Worm (Caenorhabditis elegans) whole organism, early embryonic: Measurements from ENCODE around the gene cut-2.

Experiments used
- B0310.2 ChIP-seq: sonication (generic microtip); optimal IDR thresholded peaks from 2 replicates; lab custom pipeline; 2016; ENCODE audit warnings: mild to moderate bottlenecking, missing genetic modification characterization, missing compliant biosample characterization
- F13C5.2 ChIP-seq: sonication (generic microtip); optimal IDR thresholded peaks from 2 replicates; lab custom pipeline; 2017; ENCODE audit warnings: mild to moderate bottlenecking, missing genetic modification characterization, inconsistent platforms, missing compliant biosample characterization
- aly-1 ChIP-seq: sonication (generic microtip); optimal IDR thresholded peaks from 2 replicates; lab custom pipeline; 2016; ENCODE audit warnings: missing genetic modification characterization, missing compliant biosample characterization
- ama-1 ChIP-seq: fragments of 150-350 bp; optimal IDR thresholded peaks from 2 replicates; lab custom pipeline; 2014
- ceh-13 ChIP-seq: fragments of 200-800 bp; sonication (Bioruptor generic); optimal IDR thresholded peaks from 2 replicates; lab custom pipeline; 2018; ENCODE audit warnings: mild to moderate bottlenecking, missing genetic modification characterization, missing compliant biosample characterization
- ceh-36 ChIP-seq: sonication (generic microtip); optimal IDR thresholded peaks from 2 replicates; lab custom pipeline; 2016; ENCODE audit warnings: missing genetic modification characterization, inconsistent platforms, missing compliant biosample characterization
- ets-7 ChIP-seq: sonication (generic microtip); optimal IDR thresholded peaks from 2 replicates; lab custom pipeline; 2016; ENCODE audit warnings: missing genotype, missing genetic modification characterization, missing compliant biosample characterization
- flt-1 ChIP-seq: fragments of 200-800 bp; sonication (Bioruptor generic); IDR thresholded peaks from 2 replicates; pipeline ENCODE4 v1.3.6; 2022; ENCODE audit warnings: missing genetic modification characterization, missing compliant biosample characterization
- hmbx-1 ChIP-seq: sonication (generic microtip); optimal IDR thresholded peaks from 2 replicates; lab custom pipeline; 2016; ENCODE audit warnings: mild to moderate bottlenecking, missing genetic modification characterization, missing compliant biosample characterization
- hmg-4 ChIP-seq: fragments of 200-800 bp; sonication (Bioruptor generic); optimal IDR thresholded peaks from 2 replicates; lab custom pipeline; 2018; ENCODE audit warnings: mild to moderate bottlenecking, missing genetic modification characterization, missing compliant biosample characterization
- hnd-1 ChIP-seq: sonication (generic microtip); optimal IDR thresholded peaks from 2 replicates; lab custom pipeline; 2016; ENCODE audit warnings: missing genetic modification characterization, missing compliant biosample characterization
- pes-1 ChIP-seq: fragments of 200-800 bp; sonication (Bioruptor generic); IDR thresholded peaks from 2 replicates; pipeline ENCODE4 v1.3.6; 2022; ENCODE audit warnings: missing genetic modification reagents, missing genetic modification characterization, missing compliant biosample characterization
- scrt-1 ChIP-seq: fragments of 200-800 bp; sonication (Bioruptor generic); IDR thresholded peaks from 2 replicates; pipeline ENCODE4 v1.3.6; 2022; ENCODE audit warnings: missing genetic modification characterization, missing compliant biosample characterization
- sea-1 ChIP-seq: fragments of 200-800 bp; sonication (Bioruptor generic); conservative IDR thresholded peaks from 2 replicates; pipeline ENCODE4 v1.3.6; 2022; ENCODE audit warnings: missing genetic modification characterization, missing compliant biosample characterization
- tbx-11 ChIP-seq: fragments of 200-800 bp; sonication (Bioruptor generic); IDR thresholded peaks from 2 replicates; pipeline ENCODE4 v1.3.6; 2022; ENCODE audit warnings: missing genetic modification characterization, missing compliant biosample characterization
- tbx-37 ChIP-seq: fragments of 200-800 bp; sonication (Bioruptor generic); conservative IDR thresholded peaks from 2 replicates; pipeline ENCODE4 v1.3.6; 2022; ENCODE audit warnings: missing genetic modification reagents, missing genetic modification characterization, missing compliant biosample characterization
- tra-4 ChIP-seq: sonication (generic microtip); optimal IDR thresholded peaks from 2 replicates; lab custom pipeline; 2017; ENCODE audit warnings: missing genetic modification characterization, missing compliant biosample characterization

The cut-2 gene

ce11 chrV:13388961-13389360, 25.8 kb upstream of the cut-2 start:
- TF ChIP-seq hmbx-1 (tag; lab: Kevin White, UChicago) (no peak), B0310.2 (tag; lab: Kevin White, UChicago) (no peak), hnd-1 (tag; lab: Kevin White, UChicago) (no peak), ceh-13 (GFP tag; lab: Kevin White, UChicago) (no peak), ama-1 (lab: Kevin White, UChicago) (no peak), tbx-11 (no peak), hmg-4 (GFP tag; lab: Kevin White, UChicago) (no peak), F13C5.2 (tag; lab: Kevin White, UChicago) (no peak), pes-1 (no peak), aly-1 (tag; lab: Kevin White, UChicago) (no peak), sea-1 (GFP tag; lab: Robert Waterston, UW) (no peak), ceh-36 (no peak), flt-1 (no peak), scrt-1 (no peak), tra-4 (tag; lab: Kevin White, UChicago) (no peak), tbx-37 (no peak), ets-7 (no peak)

ce11 chrV:13389454-13389853, 25.3 kb upstream of the cut-2 start:
- TF ChIP-seq tra-4 (tag; lab: Kevin White, UChicago) (no peak), aly-1 (tag; lab: Kevin White, UChicago) (no peak), hnd-1 (tag; lab: Kevin White, UChicago) (no peak), scrt-1 (no peak), hmbx-1 (tag; lab: Kevin White, UChicago) (no peak), tbx-37 (no peak), B0310.2 (tag; lab: Kevin White, UChicago) (no peak), tbx-11 (no peak), ets-7 (no peak), F13C5.2 (tag; lab: Kevin White, UChicago) (no peak), sea-1 (GFP tag; lab: Robert Waterston, UW) (no peak), flt-1 (no peak), ceh-36 (no peak), ama-1 (lab: Kevin White, UChicago) (no peak), pes-1 (no peak), ceh-13 (GFP tag; lab: Kevin White, UChicago) (no peak), hmg-4 (GFP tag; lab: Kevin White, UChicago) (no peak)

ce11 chrV:13390936-13391335, 23.8 kb upstream of the cut-2 start:
- TF ChIP-seq hmg-4 (GFP tag; lab: Kevin White, UChicago) (no peak), F13C5.2 (tag; lab: Kevin White, UChicago) (no peak), pes-1 (no peak), tbx-37 (no peak), tbx-11 (no peak), ceh-13 (GFP tag; lab: Kevin White, UChicago) (no peak), flt-1 (no peak), scrt-1 (no peak), sea-1 (GFP tag; lab: Robert Waterston, UW) (no peak), hnd-1 (tag; lab: Kevin White, UChicago) (no peak), hmbx-1 (tag; lab: Kevin White, UChicago) (no peak), aly-1 (tag; lab: Kevin White, UChicago) (no peak)

ce11 chrV:13391378-13392258, 23.1 kb upstream of the cut-2 start, which contains the start of gene somi-1:
somi-1 (minus strand) TSS chrV:13391395.
- TF ChIP-seq hmg-4 (GFP tag; lab: Kevin White, UChicago) (no peak), tbx-37 (peak; percentile 5; the same call in 1 of the 2 replicates)

- no peak for TF ChIP-seq ceh-13 (GFP tag; lab: Kevin White, UChicago)
- no peak for TF ChIP-seq pes-1
- TF ChIP-seq scrt-1: no peak
- TF ChIP-seq ama-1 (lab: Kevin White, UChicago): no peak
- TF ChIP-seq ets-7: no peak
- TF ChIP-seq hmbx-1 (tag; lab: Kevin White, UChicago): no peak
- TF ChIP-seq B0310.2 (tag; lab: Kevin White, UChicago): peak; percentile 13
- 0 out of 2 replicates have a peak, but pooled peaks have one; percentile 17 for TF ChIP-seq sea-1 (GFP tag; lab: Robert Waterston, UW)
- TF ChIP-seq hmg-4 (GFP tag; lab: Kevin White, UChicago): peak; percentile 72
- TF ChIP-seq tbx-37: no peak
- TF ChIP-seq aly-1 (tag; lab: Kevin White, UChicago): peak; percentile 34
- TF ChIP-seq ceh-36: no peak
- no peak for TF ChIP-seq F13C5.2 (tag; lab: Kevin White, UChicago)
- TF ChIP-seq tra-4 (tag; lab: Kevin White, UChicago): no peak
- no peak for TF ChIP-seq flt-1
- no peak for TF ChIP-seq hnd-1 (tag; lab: Kevin White, UChicago)
- TF ChIP-seq tbx-11: no peak
Measured at ce11 chrV:13393333-13393803, 21.4 kb upstream of the cut-2 start.

- no peak for TF ChIP-seq sea-1 (GFP tag; lab: Robert Waterston, UW)
- TF ChIP-seq hmg-4 (GFP tag; lab: Kevin White, UChicago): no peak
- no peak for TF ChIP-seq ets-7
- no peak for TF ChIP-seq B0310.2 (tag; lab: Kevin White, UChicago)
- no peak for TF ChIP-seq hmbx-1 (tag; lab: Kevin White, UChicago)
- TF ChIP-seq scrt-1: no peak
- TF ChIP-seq tra-4 (tag; lab: Kevin White, UChicago): no peak
- no peak for TF ChIP-seq F13C5.2 (tag; lab: Kevin White, UChicago)
- no peak for TF ChIP-seq tbx-37
Measured at ce11 chrV:13394968-13395367, 19.8 kb upstream of the cut-2 start.

- TF ChIP-seq flt-1 (peak; percentile 59; the same call in 1 of the 2 replicates), pes-1 (0 out of 2 replicates have a peak, but pooled peaks have one; percentile 46), ceh-13 (GFP tag; lab: Kevin White, UChicago) (no peak), F13C5.2 (tag; lab: Kevin White, UChicago) (peak; percentile 76), hnd-1 (tag; lab: Kevin White, UChicago) (no peak), ama-1 (lab: Kevin White, UChicago) (no peak), ets-7 (peak; percentile 9), sea-1 (GFP tag; lab: Robert Waterston, UW) (peak; percentile 70; the same call in 1 of the 2 replicates), tra-4 (tag; lab: Kevin White, UChicago) (no peak), aly-1 (tag; lab: Kevin White, UChicago) (peak; percentile 77), tbx-11 (0 out of 2 replicates have a peak, but pooled peaks have one; percentile 55), ceh-36 (peak; percentile 30), scrt-1 (0 out of 2 replicates have a peak, but pooled peaks have one; percentile 45), B0310.2 (tag; lab: Kevin White, UChicago) (no peak), hmg-4 (GFP tag; lab: Kevin White, UChicago) (peak; percentile 95), hmbx-1 (tag; lab: Kevin White, UChicago) (no peak), tbx-37 (peak; percentile 28; the same call in 1 of the 2 replicates)
Measured at ce11 chrV:13396426-13396825, 18.3 kb upstream of the cut-2 start.
